Worm (Caenorhabditis elegans): ENCODE data around the gene ttm-2.

DNA sequence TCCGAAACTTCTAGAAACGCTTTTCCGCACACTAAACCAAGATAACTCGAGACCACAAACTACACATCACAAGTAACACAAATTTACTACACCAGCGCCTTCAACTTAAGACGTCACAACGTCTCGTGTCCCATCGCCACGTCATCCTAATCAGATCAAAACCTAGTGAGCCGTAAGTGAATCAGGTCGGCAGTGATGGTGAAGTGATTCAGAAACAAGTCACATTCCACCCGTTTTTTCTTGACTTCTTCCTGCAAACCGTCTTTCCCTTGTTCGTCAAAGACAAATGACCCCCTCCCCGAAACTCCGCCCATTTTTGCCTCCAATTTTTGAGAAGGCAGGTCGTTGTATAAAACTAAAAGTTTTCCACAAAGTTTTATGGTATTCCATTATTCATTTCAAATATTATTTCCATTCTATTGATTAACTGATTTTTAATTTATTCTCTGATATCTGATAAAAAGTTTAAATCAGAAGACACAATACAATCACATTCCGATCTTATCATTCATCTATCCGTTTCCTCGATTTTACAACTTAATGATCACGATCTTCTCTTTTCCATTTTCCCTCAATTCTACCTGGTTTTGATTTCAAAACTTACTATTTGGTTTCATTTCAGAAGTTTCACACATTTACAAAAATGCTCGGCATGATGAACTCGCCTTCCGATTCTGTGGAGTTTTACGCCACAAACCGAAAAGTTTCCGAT is 3.5 kb downstream of the ttm-2 start, which contains the start of gene F26G1.2:
- TF ChIP-seq ceh-40 (GFP tag; IDR thresholded peaks at IDR 0.05), result no peak
- TF ChIP-seq dox-1 (GFP tag; IDR thresholded peaks at IDR 0.05), result no peak
- no peak for TF ChIP-seq bed-2 (GFP tag; IDR thresholded peaks at IDR 0.05)
- no peak for TF ChIP-seq atf-7 (tag; optimal IDR thresholded peaks at IDR 0.05)
- TF ChIP-seq F52B5.7 (tag; optimal IDR thresholded peaks at IDR 0.05), result no peak
- TF ChIP-seq fkh-3 (tag; optimal IDR thresholded peaks at IDR 0.05), result no peak
- TF ChIP-seq snpc-1.1 (tag; optimal IDR thresholded peaks at IDR 0.05; ENCODE audit: insufficient read depth), result no peak
- no peak for TF ChIP-seq unc-130 (GFP tag; optimal IDR thresholded peaks at IDR 0.05)
- TF ChIP-seq nhr-27 (tag; optimal IDR thresholded peaks at IDR 0.05), result no peak

All from whole organism, young adult.